Fruit fly (Drosophila melanogaster) whole organism, embryonic: ENCODE measurements around the gene CG42673.

ENCODE experiments used
- CG10543 ChIP-seq: fragments of 200-800 bp; sonication (Bioruptor generic); optimal IDR thresholded peaks from 3 replicates; lab custom pipeline; 2017; ENCODE audit warnings: missing biosample characterization, mild to moderate bottlenecking, missing genetic modification characterization, moderate library complexity
- CG10959 ChIP-seq: fragments of 200-800 bp; sonication (Bioruptor generic); IDR thresholded peaks from 2 replicates; pipeline ENCODE4 v1.3.6; 2022; ENCODE audit warnings: missing biosample characterization, missing genetic modification characterization
- CG11085 ChIP-seq: fragments of 200-800 bp; sonication (Bioruptor generic); IDR thresholded peaks from 2 replicates; pipeline ENCODE4 v1.3.6; 2022; ENCODE audit warnings: missing biosample characterization, missing genetic modification characterization
- CG12659 ChIP-seq: fragments of 200-800 bp; sonication (Bioruptor generic); optimal IDR thresholded peaks from 3 replicates; lab custom pipeline; 2017; ENCODE audit warnings: mild to moderate bottlenecking, missing biosample characterization, missing genetic modification reagents, missing genetic modification characterization
- CG13894 ChIP-seq: fragments of 200-800 bp; sonication (Bioruptor generic); optimal IDR thresholded peaks from 3 replicates; lab custom pipeline; 2018; ENCODE audit warnings: missing biosample characterization, mild to moderate bottlenecking, missing genetic modification characterization, moderate library complexity
- CG1602 ChIP-seq: fragments of 200-800 bp; sonication (Bioruptor generic); optimal IDR thresholded peaks from 3 replicates; lab custom pipeline; 2016; ENCODE audit warnings: missing biosample characterization, missing genetic modification characterization
- CG18599 ChIP-seq: fragments of 200-800 bp; sonication (Bioruptor generic); optimal IDR thresholded peaks from 3 replicates; lab custom pipeline; 2017; ENCODE audit warnings: missing biosample characterization, missing genetic modification characterization, mild to moderate bottlenecking, moderate library complexity, missing genetic modification reagents
- CG2889 ChIP-seq: fragments of 200-800 bp; sonication (Bioruptor generic); IDR thresholded peaks from 3 replicates; pipeline ENCODE4 v1.3.6; 2022; ENCODE audit warnings: missing biosample characterization, missing genetic modification characterization
- CG30020 ChIP-seq: fragments of 200-800 bp; optimal IDR thresholded peaks from 2 replicates; lab custom pipeline; 2019; ENCODE audit warnings: missing biosample characterization, mild to moderate bottlenecking, missing genetic modification characterization, moderate library complexity
- CG31224 ChIP-seq: fragments of 200-800 bp; sonication (Bioruptor generic); IDR thresholded peaks from 2 replicates; pipeline ENCODE4 v1.3.6; 2022; ENCODE audit warnings: missing biosample characterization, missing genetic modification characterization
- CG34376 ChIP-seq: fragments of 200-800 bp; sonication (Bioruptor generic); optimal IDR thresholded peaks from 2 replicates; lab custom pipeline; 2018; ENCODE audit warnings: missing biosample characterization, mild to moderate bottlenecking, missing genetic modification characterization
- CG5953 ChIP-seq: fragments of 200-800 bp; sonication (Bioruptor generic); IDR thresholded peaks from 2 replicates; pipeline ENCODE4 v1.3.6; 2022; ENCODE audit warnings: missing biosample characterization, missing genetic modification characterization
- CG6254 ChIP-seq: fragments of 200-800 bp; sonication (Bioruptor generic); optimal IDR thresholded peaks from 3 replicates; lab custom pipeline; 2017; ENCODE audit warnings: mild to moderate bottlenecking, missing biosample characterization, missing genetic modification reagents, missing genetic modification characterization
- CG8089 ChIP-seq: fragments of 200-800 bp; sonication (Bioruptor generic); optimal IDR thresholded peaks from 3 replicates; lab custom pipeline; 2016; ENCODE audit warnings: missing biosample characterization, missing genetic modification characterization
- D ChIP-seq, 2 experiments: fragments of 200-800 bp in 1 of 2; fragments of >200 bp in 1 of 2; sonication (Bioruptor generic) in 1 of 2; optimal IDR thresholded peaks; 2 replicates in 1 of 2; 3 replicates in 1 of 2; lab custom pipeline; 2017; ENCODE audit warnings: mild to moderate bottlenecking in 1 of 2, missing biosample characterization in 1 of 2, missing genetic modification characterization in 1 of 2, missing genetic modification reagents in 1 of 2
- Kr ChIP-seq: fragments of 200-800 bp; sonication (Bioruptor generic); optimal IDR thresholded peaks from 2 replicates; lab custom pipeline; 2017; ENCODE audit warnings: missing biosample characterization, mild to moderate bottlenecking, missing genetic modification characterization
- Med ChIP-seq: fragments of 200-800 bp; sonication (Bioruptor generic); peaks from one replicate; lab custom pipeline; 2016; ENCODE audit warnings: missing biosample characterization, missing genetic modification characterization, mild to moderate bottlenecking, inconsistent platforms, moderate library complexity
- ase ChIP-seq: fragments of 200-800 bp; sonication (Bioruptor generic); IDR thresholded peaks from 3 replicates; pipeline ENCODE4 v1.3.6; 2022; ENCODE audit warnings: missing biosample characterization, missing genetic modification characterization
- bbx ChIP-seq: fragments of 200-800 bp; sonication (Bioruptor generic); IDR thresholded peaks from 2 replicates; pipeline ENCODE4 v1.3.6; 2022; ENCODE audit warnings: missing biosample characterization, missing genetic modification characterization; ENCODE audit not compliant: partially characterized antibody
- chinmo ChIP-seq: fragments of 200-800 bp; sonication (Bioruptor generic); IDR thresholded peaks from 4 replicates; pipeline ENCODE4 v1.3.6; 2022; ENCODE audit warnings: missing biosample characterization, missing genetic modification characterization; ENCODE audit not compliant: partially characterized antibody
- cwo ChIP-seq: fragments of 200-800 bp; sonication (Bioruptor generic); optimal IDR thresholded peaks from 3 replicates; lab custom pipeline; 2017; ENCODE audit warnings: missing biosample characterization, missing genetic modification characterization, mild to moderate bottlenecking, moderate library complexity, missing genetic modification reagents
- danr ChIP-seq: fragments of 200-800 bp; sonication (Bioruptor generic); IDR thresholded peaks from 2 replicates; pipeline ENCODE4 v1.3.6; 2022; ENCODE audit warnings: missing biosample characterization, missing genetic modification characterization
- dm ChIP-seq: fragments of 200-800 bp; sonication (Bioruptor generic); optimal IDR thresholded peaks from 3 replicates; lab custom pipeline; 2016; ENCODE audit warnings: missing biosample characterization, missing genetic modification characterization
- exex ChIP-seq: fragments of 200-800 bp; sonication (Bioruptor generic); optimal IDR thresholded peaks from 4 replicates; lab custom pipeline; 2018; ENCODE audit warnings: missing biosample characterization, mild to moderate bottlenecking, missing genetic modification characterization, moderate library complexity
- grn ChIP-seq: fragments of 200-800 bp; sonication (Bioruptor generic); optimal IDR thresholded peaks from 3 replicates; lab custom pipeline; 2017; ENCODE audit warnings: missing biosample characterization, missing genetic modification characterization
- hth ChIP-seq: fragments of >200 bp; optimal IDR thresholded peaks from 2 replicates; lab custom pipeline; 2017; ENCODE audit warnings: inconsistent platforms
- klu ChIP-seq: fragments of 200-800 bp; sonication (Bioruptor generic); IDR thresholded peaks from 2 replicates; pipeline ENCODE4 v1.3.6; 2022; ENCODE audit warnings: missing biosample characterization, missing genetic modification characterization
- mam ChIP-seq: fragments of 200-800 bp; sonication (Bioruptor generic); optimal IDR thresholded peaks from 3 replicates; lab custom pipeline; 2016; ENCODE audit warnings: missing biosample characterization, missing genetic modification characterization
- mirr ChIP-seq: fragments of 200-800 bp; sonication (Bioruptor generic); optimal IDR thresholded peaks from 3 replicates; lab custom pipeline; 2018; ENCODE audit warnings: missing biosample characterization, mild to moderate bottlenecking, missing genetic modification characterization
- pum ChIP-seq: fragments of 200-800 bp; sonication (Bioruptor generic); optimal IDR thresholded peaks from 2 replicates; lab custom pipeline; 2016; ENCODE audit warnings: missing biosample characterization, missing genetic modification characterization
- repo ChIP-seq: fragments of 200-800 bp; sonication (Bioruptor generic); optimal IDR thresholded peaks from 2 replicates; lab custom pipeline; 2016; ENCODE audit warnings: missing biosample characterization, missing genetic modification characterization
- schlank ChIP-seq: fragments of 200-800 bp; sonication (Bioruptor generic); optimal IDR thresholded peaks from 2 replicates; lab custom pipeline; 2018; ENCODE audit warnings: missing biosample characterization, mild to moderate bottlenecking, missing genetic modification characterization
- sd ChIP-seq: fragments of 200-800 bp; sonication (Bioruptor generic); optimal IDR thresholded peaks from 3 replicates; lab custom pipeline; 2018; ENCODE audit warnings: missing biosample characterization, mild to moderate bottlenecking, missing genetic modification characterization, moderate library complexity
- sim ChIP-seq: fragments of 200-800 bp; sonication (Bioruptor generic); IDR thresholded peaks from 2 replicates; pipeline ENCODE4 v1.3.6; 2022; ENCODE audit warnings: missing biosample characterization, missing genetic modification characterization
- ssp ChIP-seq: fragments of 200-800 bp; sonication (Bioruptor generic); IDR thresholded peaks from 2 replicates; pipeline ENCODE4 v1.3.6; 2022; ENCODE audit warnings: missing biosample characterization, missing genetic modification characterization
- sug ChIP-seq: fragments of 200-800 bp; optimal IDR thresholded peaks from 2 replicates; lab custom pipeline; 2019; ENCODE audit warnings: missing biosample characterization, mild to moderate bottlenecking, missing genetic modification characterization, moderate library complexity
- tio ChIP-seq: fragments of 200-800 bp; sonication (Bioruptor generic); optimal IDR thresholded peaks from 2 replicates; lab custom pipeline; 2017; ENCODE audit warnings: missing biosample characterization, missing genetic modification characterization, inconsistent platforms

CG42673 gene

dm6 chr3L:9497981-9498619 lies 48.9 kb upstream of the CG42673 start:
- no peak for TF ChIP-seq CG5953 (GFP tag; lab: Robert Waterston, UW)
- no peak for TF ChIP-seq CG10959 (GFP tag; lab: Robert Waterston, UW)
- no peak for TF ChIP-seq CG31224
- no peak for TF ChIP-seq repo (GFP tag; lab: Kevin White, UChicago)
- TF ChIP-seq ssp (GFP tag; lab: Robert Waterston, UW): no peak
- TF ChIP-seq tio (GFP tag; lab: Kevin White, UChicago): no peak
- TF ChIP-seq pum (GFP tag; lab: Kevin White, UChicago): no peak
- TF ChIP-seq ase (GFP tag; lab: Robert Waterston, UW): no peak
- TF ChIP-seq schlank (tag; lab: Kevin White, UChicago): no peak
- TF ChIP-seq CG8089: no peak
- no peak for TF ChIP-seq mam
- no peak for TF ChIP-seq D (optimal IDR thresholded peaks at IDR 0.05; lab: Kevin White, UChicago)
- no peak for TF ChIP-seq D (GFP tag; optimal IDR thresholded peaks at IDR 0.05; lab: Kevin White, UChicago)
- no peak for TF ChIP-seq CG1602 (GFP tag; lab: Kevin White, UChicago)
- no peak for TF ChIP-seq CG11085 (GFP tag; lab: Robert Waterston, UW)
- TF ChIP-seq exex: no peak
- TF ChIP-seq dm (GFP tag; lab: Kevin White, UChicago): no peak

dm6 chr3L:9499919-9500807 lies 46.9 kb upstream of the CG42673 start:
- no peak for TF ChIP-seq sim (GFP tag; lab: Robert Waterston, UW)
- TF ChIP-seq dm (GFP tag; lab: Kevin White, UChicago): no peak
- TF ChIP-seq klu (GFP tag; lab: Robert Waterston, UW): no peak
- peak; percentile 31 for TF ChIP-seq CG10543
- TF ChIP-seq sd (tag; lab: Kevin White, UChicago): peak; percentile 50
- no peak for TF ChIP-seq bbx
- peak; percentile 69 for TF ChIP-seq mirr (GFP tag; lab: Kevin White, UChicago)
- TF ChIP-seq hth (lab: Kevin White, UChicago): no peak
- TF ChIP-seq CG34376: peak; percentile 38
- TF ChIP-seq exex: peak; percentile 58
- TF ChIP-seq danr (GFP tag; lab: Robert Waterston, UW): no peak
- TF ChIP-seq chinmo (GFP tag; lab: Robert Waterston, UW): 0 out of 4 replicates have a peak, but pooled peaks have one; percentile 18
- no peak for TF ChIP-seq CG18599 (GFP tag; lab: Kevin White, UChicago)
- TF ChIP-seq CG2889 (GFP tag; lab: Robert Waterston, UW): no peak
- TF ChIP-seq CG12659 (GFP tag; lab: Kevin White, UChicago): no peak
- TF ChIP-seq sug: peak; percentile 44
- peak; percentile 11 for TF ChIP-seq CG13894
- peak; percentile 39 for TF ChIP-seq grn (GFP tag; lab: Kevin White, UChicago)
- peak; percentile 43 for TF ChIP-seq cwo (GFP tag; lab: Kevin White, UChicago)
- peak; percentile 38 for TF ChIP-seq Med (GFP tag; lab: Kevin White, UChicago)
- no peak for TF ChIP-seq Kr (GFP tag; lab: Kevin White, UChicago)
- TF ChIP-seq CG30020 (tag; lab: Kevin White, UChicago): no peak
- TF ChIP-seq CG6254 (GFP tag; lab: Kevin White, UChicago): no peak
